Fruit fly (Drosophila melanogaster) S2 (cell line): Measurements from ENCODE around the gene CG8001.

ENCODE experiments used
- CG8478 ChIP-seq: fragments of >200 bp; optimal IDR thresholded peaks from 2 replicates; lab custom pipeline; 2018
- CTCF ChIP-seq, 2 experiments: fragments of >200 bp; optimal IDR thresholded peaks; 2 replicates each; lab custom pipeline; 2018

- TF ChIP-seq CG8478 (lab: Kevin White, UChicago) (no peak), CTCF (optimal IDR thresholded peaks at IDR 0.05; lab: Kevin White, UChicago) (no peak)
Measured at dm6 chr3L:1723053-1723452, 32.9 kb upstream of the CG8001 start, which contains the start of gene CG18171.
